Worm (Caenorhabditis elegans) whole organism, young adult: ENCODE data around the gene pcp-1.

Source experiments
- B0019.2 ChIP-seq: fragments of 200-800 bp; sonication (Bioruptor generic); conservative IDR thresholded peaks from 2 replicates; pipeline ENCODE4 v1.3.6; 2022; ENCODE audit warnings: missing genetic modification reagents, missing genetic modification characterization, missing compliant biosample characterization
- B0336.3 ChIP-seq: fragments of 200-800 bp; sonication (Bioruptor generic); IDR thresholded peaks from 2 replicates; pipeline ENCODE4 v1.3.6; 2022; ENCODE audit warnings: missing genetic modification characterization, missing compliant biosample characterization
- C17E4.6 ChIP-seq: fragments of 200-800 bp; sonication (Bioruptor generic); IDR thresholded peaks from 2 replicates; pipeline ENCODE4 v1.3.6; 2022; ENCODE audit warnings: missing genetic modification reagents, missing genetic modification characterization, missing compliant biosample characterization
- D2030.7 ChIP-seq: fragments of 200-800 bp; sonication (Bioruptor generic); IDR thresholded peaks from 2 replicates; pipeline ENCODE4 v1.3.6; 2022; ENCODE audit warnings: missing genetic modification reagents, missing genetic modification characterization, missing compliant biosample characterization
- F22D6.2 ChIP-seq: sonication (generic microtip); optimal IDR thresholded peaks from 2 replicates; lab custom pipeline; 2016; ENCODE audit warnings: mild to moderate bottlenecking, missing genetic modification characterization, missing compliant biosample characterization
- F23B12.7 ChIP-seq: sonication (generic microtip); optimal IDR thresholded peaks from 2 replicates; lab custom pipeline; 2017; ENCODE audit warnings: missing genetic modification characterization, mild to moderate bottlenecking, missing compliant biosample characterization, antibody characterized with exemption, moderate library complexity; ENCODE audit not compliant: insufficient read depth
- F37B4.10 ChIP-seq: fragments of 200-800 bp; sonication (Bioruptor generic); IDR thresholded peaks from 2 replicates; pipeline ENCODE4 v1.3.6; 2022; ENCODE audit warnings: missing genetic modification characterization, missing compliant biosample characterization
- F39B2.1 ChIP-seq: fragments of 200-800 bp; sonication (Bioruptor generic); IDR thresholded peaks from 2 replicates; pipeline ENCODE4 v1.3.6; 2022; ENCODE audit warnings: missing genetic modification reagents, missing genetic modification characterization, missing compliant biosample characterization
- F49E8.2 ChIP-seq: sonication (generic microtip); optimal IDR thresholded peaks from 3 replicates; lab custom pipeline; 2017; ENCODE audit warnings: missing genetic modification characterization, mild to moderate bottlenecking, missing compliant biosample characterization, antibody characterized with exemption, moderate library complexity; ENCODE audit not compliant: insufficient read depth
- F52B5.7 ChIP-seq: sonication (generic microtip); optimal IDR thresholded peaks from 2 replicates; lab custom pipeline; 2016; ENCODE audit warnings: mild to moderate bottlenecking, missing genetic modification characterization, missing compliant biosample characterization
- F57C9.4 ChIP-seq: sonication (generic microtip); optimal IDR thresholded peaks from 2 replicates; lab custom pipeline; 2017; ENCODE audit warnings: mild to moderate bottlenecking, missing genetic modification characterization, missing compliant biosample characterization
- Y79H2A.3 ChIP-seq: fragments of 200-800 bp; sonication (Bioruptor generic); conservative IDR thresholded peaks from 2 replicates; pipeline ENCODE4 v1.3.6; 2022; ENCODE audit warnings: missing genetic modification reagents, missing genetic modification characterization, missing compliant biosample characterization
- akir-1 ChIP-seq: fragments of 200-800 bp; sonication (Bioruptor generic); optimal IDR thresholded peaks from 2 replicates; lab custom pipeline; 2018; ENCODE audit warnings: mild to moderate bottlenecking, missing genetic modification characterization, moderate library complexity, missing compliant biosample characterization
- ama-1 ChIP-seq, 3 experiments: fragments of 150-350 bp in 1 of 3; sonication (generic microtip) in 2 of 3; optimal IDR thresholded peaks; 2 replicates each; lab custom pipeline; 2014 to 2018; ENCODE audit warnings: missing biosample characterization in 2 of 3, missing genetic modification characterization in 2 of 3, missing genetic modification reagents in 2 of 3
- attf-3 ChIP-seq: fragments of 200-800 bp; sonication (Bioruptor generic); conservative IDR thresholded peaks from 2 replicates; pipeline ENCODE4 v1.3.6; 2022; ENCODE audit warnings: missing genetic modification reagents, missing genetic modification characterization, missing compliant biosample characterization
- attf-5 ChIP-seq: fragments of 200-800 bp; sonication (Bioruptor generic); optimal IDR thresholded peaks from 2 replicates; lab custom pipeline; 2018; ENCODE audit warnings: mild to moderate bottlenecking, missing genetic modification characterization, missing compliant biosample characterization
- bed-2 ChIP-seq: fragments of 200-800 bp; sonication (Bioruptor generic); IDR thresholded peaks from 2 replicates; pipeline ENCODE4 v1.3.6; 2022; ENCODE audit warnings: missing genetic modification reagents, missing genetic modification characterization, missing compliant biosample characterization
- ceh-40 ChIP-seq: fragments of 200-800 bp; sonication (Bioruptor generic); IDR thresholded peaks from 2 replicates; pipeline ENCODE4 v1.3.6; 2022; ENCODE audit warnings: missing genetic modification characterization, missing compliant biosample characterization
- ceh-79 ChIP-seq: sonication (generic microtip); optimal IDR thresholded peaks from 2 replicates; lab custom pipeline; 2017; ENCODE audit warnings: mild to moderate bottlenecking, missing genetic modification characterization, missing compliant biosample characterization
- chd-7 ChIP-seq: sonication (generic microtip); optimal IDR thresholded peaks from 2 replicates; lab custom pipeline; 2016; ENCODE audit warnings: mild to moderate bottlenecking, missing genetic modification characterization, moderate library complexity, missing compliant biosample characterization
- dox-1 ChIP-seq: fragments of 200-800 bp; sonication (Bioruptor generic); IDR thresholded peaks from 2 replicates; pipeline ENCODE4 v1.3.6; 2022; ENCODE audit warnings: missing genetic modification reagents, missing genetic modification characterization, missing compliant biosample characterization
- efl-1 ChIP-seq: fragments of 150-350 bp; optimal IDR thresholded peaks from 2 replicates; lab custom pipeline; 2014; ENCODE audit warnings: missing biosample characterization, missing genetic modification reagents, missing genetic modification characterization
- hlh-26 ChIP-seq: fragments of 200-800 bp; sonication (Bioruptor generic); conservative IDR thresholded peaks from 2 replicates; pipeline ENCODE4 v1.3.6; 2022; ENCODE audit warnings: missing genetic modification reagents, missing genetic modification characterization, missing compliant biosample characterization
- hmg-1.2 ChIP-seq: fragments of 200-800 bp; sonication (Bioruptor generic); IDR thresholded peaks from 2 replicates; pipeline ENCODE4 v1.3.6; 2022; ENCODE audit warnings: missing genetic modification reagents, missing genetic modification characterization, missing compliant biosample characterization
- hsf-1 ChIP-seq: fragments of 200-800 bp; sonication (Bioruptor generic); IDR thresholded peaks from 2 replicates; pipeline ENCODE4 v1.3.6; 2022; ENCODE audit warnings: missing genetic modification reagents, missing genetic modification characterization, missing compliant biosample characterization
- let-526 ChIP-seq: fragments of 200-800 bp; sonication (Bioruptor generic); IDR thresholded peaks from 2 replicates; pipeline ENCODE4 v1.3.6; 2022; ENCODE audit warnings: missing genetic modification reagents, missing genetic modification characterization, missing compliant biosample characterization
- lin-35 ChIP-seq, 3 experiments: fragments of 150-350 bp in 2 of 3; sonication (generic microtip) in 1 of 3; optimal IDR thresholded peaks; 2 replicates each; lab custom pipeline; 2014 to 2018; ENCODE audit warnings: missing biosample characterization in 3 of 3, missing genetic modification characterization in 3 of 3, missing genetic modification reagents in 3 of 3
- lir-1 ChIP-seq: fragments of 200-800 bp; sonication (Bioruptor generic); conservative IDR thresholded peaks from 2 replicates; pipeline ENCODE4 v1.3.6; 2022; ENCODE audit warnings: missing genetic modification reagents, missing genetic modification characterization, missing compliant biosample characterization
- lsl-1 ChIP-seq: fragments of 200-800 bp; sonication (Bioruptor generic); optimal IDR thresholded peaks from 2 replicates; lab custom pipeline; 2018; ENCODE audit warnings: mild to moderate bottlenecking, missing genetic modification characterization, moderate library complexity, missing compliant biosample characterization
- lsy-27 ChIP-seq: sonication (generic microtip); optimal IDR thresholded peaks from 2 replicates; lab custom pipeline; 2017; ENCODE audit warnings: missing genetic modification characterization, mild to moderate bottlenecking, missing compliant biosample characterization, antibody characterized with exemption, missing genotype, borderline replicate concordance; ENCODE audit not compliant: insufficient read depth
- mxl-1 ChIP-seq: sonication (generic microtip); optimal IDR thresholded peaks from 2 replicates; lab custom pipeline; 2016; ENCODE audit warnings: missing genetic modification characterization, missing compliant biosample characterization
- nfya-2 ChIP-seq: fragments of 200-800 bp; sonication (Bioruptor generic); IDR thresholded peaks from 2 replicates; pipeline ENCODE4 v1.3.6; 2022; ENCODE audit warnings: missing genetic modification reagents, missing genetic modification characterization, missing compliant biosample characterization
- nhr-80 ChIP-seq: sonication (generic microtip); optimal IDR thresholded peaks from 2 replicates; lab custom pipeline; 2016; ENCODE audit warnings: missing genetic modification characterization, missing compliant biosample characterization
- pbrm-1 ChIP-seq: fragments of 200-800 bp; sonication (Bioruptor generic); IDR thresholded peaks from 2 replicates; pipeline ENCODE4 v1.3.6; 2022; ENCODE audit warnings: missing genetic modification reagents, missing genetic modification characterization, missing compliant biosample characterization
- pha-4 ChIP-seq: fragments of 150-350 bp; sonication (generic microtip); optimal IDR thresholded peaks from 2 replicates; lab custom pipeline; 2014; ENCODE audit warnings: missing biosample characterization, missing genetic modification reagents, missing genetic modification characterization
- snpc-1.3 ChIP-seq: sonication (generic microtip); optimal IDR thresholded peaks from 2 replicates; lab custom pipeline; 2017; ENCODE audit warnings: missing genetic modification characterization, mild to moderate bottlenecking, missing compliant biosample characterization, antibody characterized with exemption, moderate library complexity, missing genotype, missing genetic modification reagents; ENCODE audit not compliant: insufficient read depth
- ztf-25 ChIP-seq: fragments of 200-800 bp; sonication (Bioruptor generic); IDR thresholded peaks from 2 replicates; pipeline ENCODE4 v1.3.6; 2022; ENCODE audit warnings: missing genetic modification reagents, missing genetic modification characterization, missing compliant biosample characterization
- ztf-26 ChIP-seq: sonication (generic microtip); optimal IDR thresholded peaks from 2 replicates; lab custom pipeline; 2017; ENCODE audit warnings: missing genetic modification characterization, missing compliant biosample characterization
- ztf-28 ChIP-seq: fragments of 200-800 bp; sonication (Bioruptor generic); IDR thresholded peaks from 2 replicates; pipeline ENCODE4 v1.3.6; 2022; ENCODE audit warnings: missing genetic modification reagents, missing genetic modification characterization, missing compliant biosample characterization
- ztf-6 ChIP-seq: fragments of 200-800 bp; sonication (Bioruptor generic); IDR thresholded peaks from 2 replicates; pipeline ENCODE4 v1.3.6; 2022; ENCODE audit warnings: missing genetic modification reagents, missing genetic modification characterization, missing compliant biosample characterization

pcp-1 gene

ce11 chrIII:7779313-7779712 is 20.6 kb downstream of the pcp-1 start:
- TF ChIP-seq hlh-26 = no peak

ce11 chrIII:7780566-7781238 is 22.0 kb downstream of the pcp-1 start:
- TF ChIP-seq Y79H2A.3 (GFP tag; lab: Robert Waterston, UW) (no peak), ztf-25 (no peak), B0019.2 (no peak), ama-1 (optimal IDR thresholded peaks at IDR 0.05; lab: Kevin White, UChicago) (no peak), ama-1 (GFP tag; optimal IDR thresholded peaks at IDR 0.05; lab: Kevin White, UChicago) (no peak), F22D6.2 (no peak), F39B2.1 (GFP tag; lab: Robert Waterston, UW) (no peak), lsy-27 (tag; lab: Kevin White, UChicago) (no peak), F23B12.7 (tag; lab: Kevin White, UChicago) (no peak), chd-7 (no peak), F52B5.7 (tag; lab: Kevin White, UChicago) (no peak), F57C9.4 (no peak), pha-4 (tag; lab: Kevin White, UChicago) (no peak), F49E8.2 (no peak), hsf-1 (no peak), akir-1 (GFP tag; lab: Kevin White, UChicago) (no peak), efl-1 (GFP tag; lab: Kevin White, UChicago) (no peak), nfya-2 (GFP tag; lab: Robert Waterston, UW) (no peak), snpc-1.3 (tag; lab: Kevin White, UChicago) (no peak)
- TF ChIP-seq, all 124 proteins: peak for 0

- TF ChIP-seq ztf-6 (GFP tag; lab: Robert Waterston, UW) (no peak), D2030.7 (GFP tag; lab: Robert Waterston, UW) (no peak), mxl-1 (tag; lab: Kevin White, UChicago) (no peak), ceh-79 (tag; lab: Kevin White, UChicago) (no peak), lin-35 (GFP tag; optimal IDR thresholded peaks at IDR 0.05; lab: Kevin White, UChicago) (no peak), ztf-26 (tag; lab: Kevin White, UChicago) (no peak), C17E4.6 (GFP tag; lab: Robert Waterston, UW) (no peak), lsy-27 (tag; lab: Kevin White, UChicago) (no peak), lir-1 (GFP tag; lab: Robert Waterston, UW) (no peak), ztf-28 (no peak), hmg-1.2 (no peak), bed-2 (GFP tag; lab: Robert Waterston, UW) (no peak), dox-1 (GFP tag; lab: Robert Waterston, UW) (no peak), lsl-1 (GFP tag; lab: Kevin White, UChicago) (no peak), nhr-80 (tag; lab: Kevin White, UChicago) (no peak)
These were observed 24.7 kb downstream of the pcp-1 start, which contains the start of gene mab-5 for ce11 chrIII:7783354-7783753. Gene mab-5, minus strand, starts transcription at chrIII:7783454.

- TF ChIP-seq F52B5.7 (tag; lab: Kevin White, UChicago) (no peak), D2030.7 (GFP tag; lab: Robert Waterston, UW) (no peak), hlh-26 (no peak), ceh-40 (no peak), F49E8.2 (no peak), F39B2.1 (GFP tag; lab: Robert Waterston, UW) (no peak), F37B4.10 (GFP tag; lab: Robert Waterston, UW) (no peak), pbrm-1 (no peak), let-526 (GFP tag; lab: Robert Waterston, UW) (no peak), attf-3 (GFP tag; lab: Robert Waterston, UW) (no peak), attf-5 (no peak), B0336.3 (GFP tag; lab: Robert Waterston, UW) (no peak)
These were observed 25.5 kb downstream of the pcp-1 start for ce11 chrIII:7784201-7784600.
